Worm (Caenorhabditis elegans) whole organism, midembryonic: ENCODE data around the gene K08E4.7.

ENCODE experiments used
- cog-1 ChIP-seq: sonication (generic microtip); optimal IDR thresholded peaks from 2 replicates; lab custom pipeline; 2016; ENCODE audit warnings: missing genetic modification characterization, missing compliant biosample characterization
- flt-1 ChIP-seq: fragments of 200-800 bp; sonication (Bioruptor generic); IDR thresholded peaks from 2 replicates; pipeline ENCODE4 v1.3.6; 2022; ENCODE audit warnings: missing genetic modification characterization, missing compliant biosample characterization
- med-1 ChIP-seq: sonication (generic microtip); optimal IDR thresholded peaks from 2 replicates; lab custom pipeline; 2017; ENCODE audit warnings: missing genetic modification characterization, mild to moderate bottlenecking, missing compliant biosample characterization, antibody characterized with exemption, missing genetic modification reagents; ENCODE audit not compliant: insufficient read depth
- ref-1 ChIP-seq: fragments of 200-800 bp; sonication (Bioruptor generic); conservative IDR thresholded peaks from 2 replicates; pipeline ENCODE4 v1.3.6; 2022; ENCODE audit warnings: missing genetic modification reagents, missing genetic modification characterization, missing compliant biosample characterization
- tab-1 ChIP-seq: fragments of 200-800 bp; sonication (Bioruptor generic); IDR thresholded peaks from 2 replicates; pipeline ENCODE4 v1.3.6; 2022; ENCODE audit warnings: missing genetic modification characterization, missing compliant biosample characterization
- ztf-23 ChIP-seq: fragments of 200-800 bp; sonication (Bioruptor generic); IDR thresholded peaks from 2 replicates; pipeline ENCODE4 v1.3.6; 2022; ENCODE audit warnings: missing genetic modification reagents, missing genetic modification characterization, missing compliant biosample characterization

DNA sequence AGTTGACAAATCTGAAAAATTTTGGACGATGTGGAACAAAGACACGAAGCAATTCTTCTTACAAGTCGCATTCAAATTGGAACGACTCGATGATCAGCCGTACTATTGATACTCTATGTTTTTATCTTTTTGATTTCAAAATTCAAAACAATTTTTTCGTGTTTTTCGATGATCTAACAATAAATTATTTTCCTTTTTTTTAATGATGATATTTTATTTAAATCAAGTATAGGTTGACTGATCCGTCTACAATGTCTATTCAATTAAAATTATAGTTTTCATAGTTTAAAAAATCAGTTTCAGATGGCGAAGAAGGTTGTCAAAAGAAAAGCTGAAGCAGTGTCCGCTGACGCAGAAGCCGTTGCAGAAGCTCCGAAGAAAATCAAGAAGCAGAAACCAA is 9.5 kb downstream of the K08E4.7 start, which contains the start of gene rbm-34:
- TF ChIP-seq cog-1 (tag; lab: Kevin White, UChicago) (no peak), ref-1 (GFP tag; lab: Robert Waterston, UW) (no peak), med-1 (GFP tag; lab: Kevin White, UChicago) (no peak), ztf-23 (GFP tag; lab: Robert Waterston, UW) (no peak), flt-1 (no peak), tab-1 (GFP tag; lab: Robert Waterston, UW) (no peak)
